Worm (Caenorhabditis elegans) whole organism, L3 larva: Measurements from ENCODE around the gene C35C5.10.

Source experiments
- R02D3.7 ChIP-seq: fragments of 150-350 bp; optimal IDR thresholded peaks from 2 replicates; lab custom pipeline; 2014; ENCODE audit warnings: missing biosample characterization, missing genetic modification characterization
- daf-12 ChIP-seq: fragments of 150-350 bp; optimal IDR thresholded peaks from 2 replicates; lab custom pipeline; 2014; ENCODE audit warnings: missing biosample characterization, missing genetic modification reagents, missing genetic modification characterization
- egl-27 ChIP-seq: sonication (generic microtip); optimal IDR thresholded peaks from 4 replicates; lab custom pipeline; 2017; ENCODE audit warnings: missing biosample characterization, missing genetic modification reagents, missing genetic modification characterization
- fkh-10 ChIP-seq: sonication (generic microtip); optimal IDR thresholded peaks from 2 replicates; lab custom pipeline; 2017; ENCODE audit warnings: missing biosample characterization, missing genetic modification reagents, missing genetic modification characterization
- fos-1 ChIP-seq: fragments of 150-350 bp; optimal IDR thresholded peaks from 2 replicates; lab custom pipeline; 2014; ENCODE audit warnings: missing biosample characterization, missing genetic modification characterization
- lsy-12 ChIP-seq: sonication (generic microtip); optimal IDR thresholded peaks from 2 replicates; lab custom pipeline; 2016; ENCODE audit warnings: mild to moderate bottlenecking, missing genetic modification characterization, missing compliant biosample characterization
- mml-1 ChIP-seq: fragments of 150-350 bp; sonication (generic microtip); optimal IDR thresholded peaks from 3 replicates; lab custom pipeline; 2014; ENCODE audit warnings: missing biosample characterization, missing genetic modification characterization
- nhr-237 ChIP-seq: fragments of 150-350 bp; optimal IDR thresholded peaks from 2 replicates; lab custom pipeline; 2014; ENCODE audit warnings: missing biosample characterization, missing genetic modification characterization
- nhr-28 ChIP-seq: fragments of 150-350 bp; optimal IDR thresholded peaks from 2 replicates; lab custom pipeline; 2014; ENCODE audit warnings: missing biosample characterization, missing genetic modification characterization
- pha-4 ChIP-seq: fragments of 150-350 bp; optimal IDR thresholded peaks from 2 replicates; lab custom pipeline; 2014; ENCODE audit warnings: missing biosample characterization, missing genetic modification reagents, missing genetic modification characterization
- sea-2 ChIP-seq: fragments of 150-350 bp; sonication (generic microtip); optimal IDR thresholded peaks from 4 replicates; lab custom pipeline; 2014; ENCODE audit warnings: missing biosample characterization, missing genetic modification reagents, missing genetic modification characterization
- snpc-4 ChIP-seq: fragments of 150-350 bp; optimal IDR thresholded peaks from 2 replicates; lab custom pipeline; 2014; ENCODE audit warnings: missing biosample characterization, missing genetic modification characterization
- unc-62 ChIP-seq: fragments of 150-350 bp; sonication (generic microtip); optimal IDR thresholded peaks from 4 replicates; lab custom pipeline; 2014; ENCODE audit warnings: missing biosample characterization, missing genetic modification reagents, missing genetic modification characterization

DNA sequence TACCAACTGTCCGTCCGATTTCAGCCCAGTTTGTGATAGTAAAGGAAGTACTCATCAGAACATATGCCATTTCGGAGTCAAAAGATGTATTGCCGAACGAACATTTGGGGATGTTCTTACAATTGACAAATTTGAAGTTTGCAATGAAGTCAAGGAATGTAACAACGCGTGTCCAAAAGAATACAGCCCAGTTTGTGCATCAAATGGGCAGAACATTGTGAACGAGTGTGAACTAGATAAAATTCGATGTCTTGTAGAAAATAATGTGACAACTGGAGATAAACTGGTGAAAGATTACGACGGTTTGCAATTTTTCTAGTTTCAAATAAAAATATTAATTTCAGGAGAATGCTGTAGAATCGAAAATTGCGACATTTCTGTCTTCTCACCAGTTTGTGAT, 48.2 kb upstream of the C35C5.10 start:
- TF ChIP-seq sea-2 (GFP tag; lab: Kevin White, UChicago) = no peak
- TF ChIP-seq pha-4 = no peak
- TF ChIP-seq fos-1 (tag; lab: Kevin White, UChicago) = no peak
- no peak for TF ChIP-seq lsy-12 (tag; lab: Kevin White, UChicago)
- no peak for TF ChIP-seq mml-1 (tag; lab: Kevin White, UChicago)
- no peak for TF ChIP-seq snpc-4 (tag; lab: Kevin White, UChicago)
- no peak for TF ChIP-seq nhr-28 (tag; lab: Kevin White, UChicago)
- no peak for TF ChIP-seq nhr-237
- no peak for TF ChIP-seq R02D3.7 (tag; lab: Kevin White, UChicago)
- no peak for TF ChIP-seq unc-62 (GFP tag; lab: Kevin White, UChicago)
- TF ChIP-seq egl-27 (tag; lab: Kevin White, UChicago) = no peak
- no peak for TF ChIP-seq fkh-10
- TF ChIP-seq daf-12 (tag; lab: Kevin White, UChicago) = no peak
